Fruit fly (Drosophila melanogaster) whole organism, embryonic: ENCODE data around the gene CG18545.
A peak's percentile ranks its signal among the peaks of the same experiment; 100 is the strongest.

Experiments
- ATbp ChIP-seq: fragments of 200-800 bp; sonication (Bioruptor generic); optimal IDR thresholded peaks from 2 replicates; lab custom pipeline; 2017; ENCODE audit warnings: missing biosample characterization, mild to moderate bottlenecking, missing genetic modification characterization, missing genetic modification reagents
- B-H2 ChIP-seq: fragments of 200-800 bp; sonication (Bioruptor generic); optimal IDR thresholded peaks from 2 replicates; lab custom pipeline; 2018; ENCODE audit warnings: missing biosample characterization, mild to moderate bottlenecking, missing genetic modification characterization
- CG10431 ChIP-seq: fragments of 200-800 bp; sonication (Bioruptor generic); optimal IDR thresholded peaks from 3 replicates; lab custom pipeline; 2018; ENCODE audit warnings: missing biosample characterization, mild to moderate bottlenecking, missing genetic modification characterization
- CG1233 ChIP-seq: fragments of 200-800 bp; sonication (Bioruptor generic); optimal IDR thresholded peaks from 4 replicates; lab custom pipeline; 2018; ENCODE audit warnings: missing biosample characterization, mild to moderate bottlenecking, missing genetic modification characterization
- CG13424 ChIP-seq: fragments of 200-800 bp; sonication (Bioruptor generic); optimal IDR thresholded peaks from 2 replicates; lab custom pipeline; 2019; ENCODE audit warnings: missing biosample characterization, mild to moderate bottlenecking, missing genetic modification characterization, moderate library complexity
- CG13775 ChIP-seq: fragments of 200-800 bp; sonication (Bioruptor generic); optimal IDR thresholded peaks from 3 replicates; lab custom pipeline; 2017; ENCODE audit warnings: missing biosample characterization, mild to moderate bottlenecking, missing genetic modification characterization
- CG15011 ChIP-seq: fragments of 200-800 bp; sonication (Bioruptor generic); optimal IDR thresholded peaks from 3 replicates; lab custom pipeline; 2018; ENCODE audit warnings: missing biosample characterization, mild to moderate bottlenecking, missing genetic modification characterization
- CG1602 ChIP-seq: fragments of 200-800 bp; sonication (Bioruptor generic); optimal IDR thresholded peaks from 3 replicates; lab custom pipeline; 2016; ENCODE audit warnings: missing biosample characterization, missing genetic modification characterization
- CG1603 ChIP-seq: fragments of 200-800 bp; sonication (Bioruptor generic); optimal IDR thresholded peaks from 2 replicates; lab custom pipeline; 2019; ENCODE audit warnings: missing biosample characterization, mild to moderate bottlenecking, missing genetic modification characterization, moderate library complexity
- CG17829 ChIP-seq: fragments of 200-800 bp; optimal IDR thresholded peaks from 2 replicates; lab custom pipeline; 2019; ENCODE audit warnings: missing biosample characterization, mild to moderate bottlenecking, missing genetic modification characterization, moderate library complexity
- CG18599 ChIP-seq: fragments of 200-800 bp; sonication (Bioruptor generic); optimal IDR thresholded peaks from 3 replicates; lab custom pipeline; 2017; ENCODE audit warnings: missing biosample characterization, missing genetic modification characterization, mild to moderate bottlenecking, moderate library complexity, missing genetic modification reagents
- CG18619 ChIP-seq: fragments of 200-800 bp; sonication (Bioruptor generic); optimal IDR thresholded peaks from 3 replicates; lab custom pipeline; 2017; ENCODE audit warnings: missing biosample characterization, mild to moderate bottlenecking, missing genetic modification characterization
- CG18764 ChIP-seq: fragments of 200-800 bp; sonication (Bioruptor generic); optimal IDR thresholded peaks from 3 replicates; lab custom pipeline; 2016; ENCODE audit warnings: missing biosample characterization, missing genetic modification characterization
- CG31441 ChIP-seq: fragments of 200-800 bp; sonication (Bioruptor generic); IDR thresholded peaks from 2 replicates; pipeline ENCODE4 v1.3.6; 2022; ENCODE audit warnings: missing biosample characterization, missing genetic modification characterization
- CG33557 ChIP-seq: fragments of 200-800 bp; sonication (Bioruptor generic); optimal IDR thresholded peaks from 2 replicates; lab custom pipeline; 2019; ENCODE audit warnings: missing biosample characterization, mild to moderate bottlenecking, missing genetic modification characterization, moderate library complexity
- CG9437 ChIP-seq: fragments of 200-800 bp; sonication (Bioruptor generic); optimal IDR thresholded peaks from 2 replicates; lab custom pipeline; 2018; ENCODE audit warnings: missing biosample characterization, mild to moderate bottlenecking, missing genetic modification characterization
- Chrac-16 ChIP-seq: fragments of 200-800 bp; sonication (Bioruptor generic); optimal IDR thresholded peaks from 3 replicates; lab custom pipeline; 2016; ENCODE audit warnings: missing biosample characterization, missing genetic modification characterization
- Dek ChIP-seq: fragments of 200-800 bp; sonication (Bioruptor generic); optimal IDR thresholded peaks from 3 replicates; lab custom pipeline; 2019; ENCODE audit warnings: missing biosample characterization, mild to moderate bottlenecking, missing genetic modification characterization, moderate library complexity
- Dip3 ChIP-seq: fragments of 200-800 bp; sonication (Bioruptor generic); optimal IDR thresholded peaks from 3 replicates; lab custom pipeline; 2016; ENCODE audit warnings: missing biosample characterization, missing genetic modification characterization
- Fer1 ChIP-seq: fragments of 200-800 bp; sonication (Bioruptor generic); optimal IDR thresholded peaks from 2 replicates; lab custom pipeline; 2017; ENCODE audit warnings: missing biosample characterization, mild to moderate bottlenecking, missing genetic modification characterization
- HLH4C ChIP-seq: fragments of 200-800 bp; sonication (Bioruptor generic); IDR thresholded peaks from 3 replicates; pipeline ENCODE4 v1.3.6; 2022; ENCODE audit warnings: missing biosample characterization, missing genetic modification characterization; ENCODE audit not compliant: partially characterized antibody
- Hr51 ChIP-seq, 2 experiments: fragments of 200-800 bp; sonication (Bioruptor generic); optimal IDR thresholded peaks; 2 replicates in 1 of 2; 3 replicates in 1 of 2; lab custom pipeline; 2016 to 2018; ENCODE audit warnings: missing biosample characterization in 2 of 2, missing genetic modification characterization in 2 of 2, mild to moderate bottlenecking in 1 of 2, moderate library complexity in 1 of 2
- Hr78 ChIP-seq, 2 experiments: fragments of 200-800 bp in 1 of 2; fragments of >200 bp in 1 of 2; sonication (Bioruptor generic) in 1 of 2; optimal IDR thresholded peaks; 2 replicates each; lab custom pipeline; 2017 to 2019; ENCODE audit warnings: missing biosample characterization in 2 of 2, missing genetic modification characterization in 2 of 2, mild to moderate bottlenecking in 1 of 2, moderate library complexity in 1 of 2
- Hsf ChIP-seq: fragments of 200-800 bp; sonication (Bioruptor generic); optimal IDR thresholded peaks from 3 replicates; lab custom pipeline; 2016; ENCODE audit warnings: missing biosample characterization, missing genetic modification characterization
- Nf-YB ChIP-seq: fragments of 200-800 bp; sonication (Bioruptor generic); optimal IDR thresholded peaks from 3 replicates; lab custom pipeline; 2019; ENCODE audit warnings: missing biosample characterization, mild to moderate bottlenecking, missing genetic modification characterization, moderate library complexity
- Ravus ChIP-seq: fragments of 200-800 bp; sonication (Bioruptor generic); IDR thresholded peaks from 2 replicates; pipeline ENCODE4 v1.3.6; 2022; ENCODE audit warnings: missing biosample characterization, missing genetic modification characterization
- Sox100B ChIP-seq: fragments of 200-800 bp; sonication (Bioruptor generic); optimal IDR thresholded peaks from 3 replicates; lab custom pipeline; 2018; ENCODE audit warnings: missing biosample characterization, mild to moderate bottlenecking, missing genetic modification characterization
- Spps ChIP-seq: fragments of 200-800 bp; sonication (Bioruptor generic); optimal IDR thresholded peaks from 2 replicates; lab custom pipeline; 2018; ENCODE audit warnings: missing biosample characterization, mild to moderate bottlenecking, missing genetic modification characterization
- Xbp1 ChIP-seq: fragments of 200-800 bp; sonication (Bioruptor generic); optimal IDR thresholded peaks from 3 replicates; lab custom pipeline; 2016; ENCODE audit warnings: missing biosample characterization, mild to moderate bottlenecking, missing genetic modification characterization
- ac ChIP-seq: fragments of 200-800 bp; sonication (Bioruptor generic); optimal IDR thresholded peaks from 3 replicates; lab custom pipeline; 2017; ENCODE audit warnings: missing biosample characterization, mild to moderate bottlenecking, missing genetic modification characterization
- cg ChIP-seq: fragments of 200-800 bp; sonication (Bioruptor generic); optimal IDR thresholded peaks from 3 replicates; lab custom pipeline; 2019; ENCODE audit warnings: missing biosample characterization, mild to moderate bottlenecking, missing genetic modification characterization, moderate library complexity
- chif ChIP-seq, 2 experiments: fragments of 200-800 bp; sonication (Bioruptor generic); optimal IDR thresholded peaks; 3 replicates each; lab custom pipeline; 2016; ENCODE audit warnings: missing biosample characterization in 2 of 2, missing genetic modification characterization in 2 of 2
- corto ChIP-seq: fragments of 200-800 bp; sonication (Bioruptor generic); optimal IDR thresholded peaks from 2 replicates; lab custom pipeline; 2016; ENCODE audit warnings: missing biosample characterization, mild to moderate bottlenecking, missing genetic modification characterization, moderate library complexity
- dmrt11E ChIP-seq: fragments of 200-800 bp; sonication (Bioruptor generic); optimal IDR thresholded peaks from 3 replicates; lab custom pipeline; 2018; ENCODE audit warnings: missing biosample characterization, mild to moderate bottlenecking, missing genetic modification characterization, moderate library complexity
- ftz-f1 ChIP-seq: fragments of 200-800 bp; sonication (Bioruptor generic); optimal IDR thresholded peaks from 2 replicates; lab custom pipeline; 2016; ENCODE audit warnings: missing biosample characterization, missing genetic modification characterization
- gcm ChIP-seq: fragments of 200-800 bp; sonication (Bioruptor generic); optimal IDR thresholded peaks from 2 replicates; lab custom pipeline; 2019; ENCODE audit warnings: missing biosample characterization, mild to moderate bottlenecking, missing genetic modification characterization, moderate library complexity
- gem ChIP-seq: fragments of 200-800 bp; sonication (Bioruptor generic); optimal IDR thresholded peaks from 2 replicates; lab custom pipeline; 2019; ENCODE audit warnings: missing biosample characterization, mild to moderate bottlenecking, missing genetic modification characterization, moderate library complexity
- gsb-n ChIP-seq: fragments of 200-800 bp; sonication (Bioruptor generic); optimal IDR thresholded peaks from 3 replicates; lab custom pipeline; 2018; ENCODE audit warnings: missing biosample characterization, mild to moderate bottlenecking, missing genetic modification characterization
- hkb ChIP-seq, 2 experiments: fragments of 200-800 bp in 1 of 2; fragments of >200 bp in 1 of 2; sonication (Bioruptor generic) in 1 of 2; IDR thresholded peaks in 1 of 2; optimal IDR thresholded peaks in 1 of 2; 2 replicates each; pipeline versions ENCODE4 v1.3.6 to Lab custom; 2017 to 2022; ENCODE audit warnings: missing biosample characterization in 1 of 2, missing genetic modification characterization in 1 of 2
- kni ChIP-seq: fragments of 200-800 bp; sonication (Bioruptor generic); optimal IDR thresholded peaks from 3 replicates; lab custom pipeline; 2017; ENCODE audit warnings: mild to moderate bottlenecking, missing biosample characterization, missing genetic modification reagents, missing genetic modification characterization
- lilli ChIP-seq: fragments of 200-800 bp; sonication (Bioruptor generic); optimal IDR thresholded peaks from 3 replicates; lab custom pipeline; 2016; ENCODE audit warnings: missing biosample characterization, missing genetic modification characterization
- onecut ChIP-seq: fragments of 200-800 bp; sonication (Bioruptor generic); IDR thresholded peaks from 2 replicates; pipeline ENCODE4 v1.3.6; 2022; ENCODE audit warnings: missing biosample characterization, missing genetic modification characterization
- stwl ChIP-seq: fragments of 200-800 bp; sonication (Bioruptor generic); optimal IDR thresholded peaks from 3 replicates; lab custom pipeline; 2018; ENCODE audit warnings: missing biosample characterization, mild to moderate bottlenecking, missing genetic modification characterization, moderate library complexity
- tap ChIP-seq: fragments of 200-800 bp; optimal IDR thresholded peaks from 3 replicates; lab custom pipeline; 2019; ENCODE audit warnings: missing biosample characterization, mild to moderate bottlenecking, missing genetic modification characterization, moderate library complexity
- tin ChIP-seq: fragments of 200-800 bp; sonication (Bioruptor generic); optimal IDR thresholded peaks from 3 replicates; lab custom pipeline; 2016; ENCODE audit warnings: missing biosample characterization, missing genetic modification characterization
- trem ChIP-seq: fragments of 200-800 bp; optimal IDR thresholded peaks from 3 replicates; lab custom pipeline; 2019; ENCODE audit warnings: missing biosample characterization, mild to moderate bottlenecking, missing genetic modification characterization, moderate library complexity
- twi ChIP-seq: fragments of 200-800 bp; optimal IDR thresholded peaks from 2 replicates; lab custom pipeline; 2019; ENCODE audit warnings: missing biosample characterization, mild to moderate bottlenecking, missing genetic modification characterization, moderate library complexity

CG18545 gene

dm6 chr3R:10353932-10354703 lies 13.4 kb downstream of the CG18545 start (continued):
- TF ChIP-seq Nf-YB (GFP tag; lab: Kevin White, UChicago): peak; percentile 20
- peak; percentile 59 for TF ChIP-seq gcm (GFP tag; lab: Kevin White, UChicago)
- no peak for TF ChIP-seq corto
- peak; percentile 13 for TF ChIP-seq Xbp1 (GFP tag; lab: Kevin White, UChicago)
- TF ChIP-seq CG18599 (GFP tag; lab: Kevin White, UChicago): peak; percentile 43
- TF ChIP-seq B-H2 (GFP tag; lab: Kevin White, UChicago): no peak
- peak; percentile 17 for TF ChIP-seq CG1233 (GFP tag; lab: Kevin White, UChicago)
- TF ChIP-seq Dek (tag; lab: Kevin White, UChicago): no peak
- TF ChIP-seq Dip3 (GFP tag; lab: Kevin White, UChicago): no peak
- no peak for TF ChIP-seq Ravus
- peak; percentile 6 for TF ChIP-seq CG18619 (GFP tag; lab: Kevin White, UChicago)
- TF ChIP-seq CG13775 (GFP tag; lab: Kevin White, UChicago): peak; percentile 26
- peak; percentile 24 for TF ChIP-seq Fer1
- TF ChIP-seq CG13424 (tag; lab: Kevin White, UChicago): peak; percentile 43
- peak; percentile 35 for TF ChIP-seq tap (tag; lab: Kevin White, UChicago)
- peak; percentile 5 for TF ChIP-seq ATbp (GFP tag; lab: Kevin White, UChicago)
- peak; percentile 35 for TF ChIP-seq CG1602 (GFP tag; lab: Kevin White, UChicago)
- no peak for TF ChIP-seq CG18764 (GFP tag; lab: Kevin White, UChicago)
- peak; percentile 31 for TF ChIP-seq tin (GFP tag; lab: Kevin White, UChicago)
- peak; percentile 98 for TF ChIP-seq hkb (optimal IDR thresholded peaks at IDR 0.05; lab: Kevin White, UChicago)
- TF ChIP-seq hkb (GFP tag; IDR thresholded peaks at IDR 0.05; lab: Robert Waterston, UW): no peak
- no peak for TF ChIP-seq HLH4C (GFP tag; lab: Robert Waterston, UW)
- no peak for TF ChIP-seq CG31441 (GFP tag; lab: Robert Waterston, UW)
- peak; percentile 1 for TF ChIP-seq Hsf (GFP tag; lab: Kevin White, UChicago)
- peak; percentile 22 for TF ChIP-seq kni (GFP tag; lab: Kevin White, UChicago)
- TF ChIP-seq CG33557 (GFP tag; lab: Kevin White, UChicago): peak; percentile 86
- peak in 1 of 2 experiments; percentile 15 for TF ChIP-seq Hr51 (GFP tag; optimal IDR thresholded peaks at IDR 0.05; lab: Kevin White, UChicago)
- peak in 1 of 2 experiments; percentile 11 for TF ChIP-seq Hr78 (GFP tag; optimal IDR thresholded peaks at IDR 0.05; lab: Kevin White, UChicago)
- peak; percentile 67 for TF ChIP-seq CG17829 (tag; lab: Kevin White, UChicago)
- no peak for TF ChIP-seq CG15011 (GFP tag; lab: Kevin White, UChicago)
- TF ChIP-seq Chrac-16 (GFP tag; lab: Kevin White, UChicago): peak; percentile 9
- peak in 1 of 2 experiments; percentile 21 for TF ChIP-seq chif (GFP tag; optimal IDR thresholded peaks at IDR 0.05; lab: Kevin White, UChicago)
- peak; percentile 45 for TF ChIP-seq trem (tag; lab: Kevin White, UChicago)
- peak; percentile 3 for TF ChIP-seq lilli
- TF ChIP-seq Spps (tag; lab: Kevin White, UChicago): peak; percentile 40
- TF ChIP-seq CG9437 (GFP tag; lab: Kevin White, UChicago): peak; percentile 19
- TF ChIP-seq ac (GFP tag; lab: Kevin White, UChicago): peak; percentile 85
- TF ChIP-seq onecut (GFP tag; lab: Robert Waterston, UW): peak; percentile 50
- peak; percentile 2 for TF ChIP-seq cg (GFP tag; lab: Kevin White, UChicago)
- peak; percentile 82 for TF ChIP-seq dmrt11E (tag; lab: Kevin White, UChicago)
- peak; percentile 31 for TF ChIP-seq twi (tag; lab: Kevin White, UChicago)
- TF ChIP-seq stwl: peak; percentile 11
- TF ChIP-seq ftz-f1 (GFP tag; lab: Kevin White, UChicago): no peak
- TF ChIP-seq CG1603 (tag; lab: Kevin White, UChicago): no peak
- TF ChIP-seq gem (tag; lab: Kevin White, UChicago): peak; percentile 67
- peak; percentile 41 for TF ChIP-seq CG10431 (GFP tag; lab: Kevin White, UChicago)
- peak; percentile 25 for TF ChIP-seq gsb-n (tag; lab: Kevin White, UChicago)
- peak; percentile 29 for TF ChIP-seq Sox100B (GFP tag; lab: Kevin White, UChicago)
